Worm (Caenorhabditis elegans): Measurements from ENCODE around the gene ZK377.15.

ce11 chrX:3470307-3470706 is 4.6 kb upstream of the ZK377.15 start:
- TF ChIP-seq ztf-11 (tag; optimal IDR thresholded peaks at IDR 0.05) (no peak), skn-1 (tag; optimal IDR thresholded peaks at IDR 0.05) (no peak)
